Worm (Caenorhabditis elegans) whole organism, L3 larva: Measurements from ENCODE around the gene oac-30.

Source experiments
- egl-27 ChIP-seq: sonication (generic microtip); optimal IDR thresholded peaks from 4 replicates; lab custom pipeline; 2017; ENCODE audit warnings: missing biosample characterization, missing genetic modification reagents, missing genetic modification characterization
- lsy-12 ChIP-seq: sonication (generic microtip); optimal IDR thresholded peaks from 2 replicates; lab custom pipeline; 2016; ENCODE audit warnings: mild to moderate bottlenecking, missing genetic modification characterization, missing compliant biosample characterization
- nhr-11 ChIP-seq: fragments of 150-350 bp; optimal IDR thresholded peaks from 2 replicates; lab custom pipeline; 2014; ENCODE audit warnings: missing biosample characterization, missing genetic modification characterization
- nhr-237 ChIP-seq: fragments of 150-350 bp; optimal IDR thresholded peaks from 2 replicates; lab custom pipeline; 2014; ENCODE audit warnings: missing biosample characterization, missing genetic modification characterization
- skn-1 ChIP-seq: fragments of 150-350 bp; optimal IDR thresholded peaks from 2 replicates; lab custom pipeline; 2014; ENCODE audit warnings: missing biosample characterization, missing genetic modification characterization
- tbx-2 ChIP-seq: sonication (generic microtip); optimal IDR thresholded peaks from 2 replicates; lab custom pipeline; 2016; ENCODE audit warnings: mild to moderate bottlenecking, missing genetic modification characterization, missing compliant biosample characterization
- unc-62 ChIP-seq: fragments of 150-350 bp; sonication (generic microtip); optimal IDR thresholded peaks from 4 replicates; lab custom pipeline; 2014; ENCODE audit warnings: missing biosample characterization, missing genetic modification reagents, missing genetic modification characterization

DNA sequence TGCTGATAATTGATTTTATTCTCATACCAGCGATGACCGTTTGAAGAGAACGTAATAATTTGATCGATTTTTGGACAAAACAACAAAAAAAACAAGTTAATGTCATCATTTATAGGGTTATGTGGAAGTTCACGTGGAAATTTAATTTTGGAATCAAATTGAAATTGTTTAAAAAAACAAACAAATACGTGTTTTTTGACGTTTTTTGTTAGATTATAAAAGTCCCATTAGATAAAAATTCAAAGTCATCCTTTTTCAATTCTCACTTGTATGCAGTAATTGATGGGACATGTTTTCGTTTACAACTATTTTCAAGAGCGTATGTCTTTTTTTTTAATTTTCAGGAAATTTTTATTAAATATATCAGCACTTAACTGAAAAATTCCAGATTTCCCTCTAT is 18.8 kb upstream of the oac-30 start, which contains the start of the genes Y57G7A.6 and Y57G7A.3:
- TF ChIP-seq lsy-12 (tag; lab: Kevin White, UChicago) (no peak), skn-1 (tag; lab: Kevin White, UChicago) (no peak), egl-27 (tag; lab: Kevin White, UChicago) (no peak), tbx-2 (tag; lab: Kevin White, UChicago) (no peak), nhr-11 (tag; lab: Kevin White, UChicago) (no peak), unc-62 (GFP tag; lab: Kevin White, UChicago) (no peak), nhr-237 (no peak)
